Worm (Caenorhabditis elegans): ENCODE results near the gene tag-267.

tag-267 gene

ce11 chrIII:638319-638718 lies 2.3 kb upstream of the tag-267 start, which contains the start of gene sbds-1:
Gene sbds-1, minus strand, starts transcription at chrIII:638419.
- TF ChIP-seq nhr-90 (tag; optimal IDR thresholded peaks at IDR 0.05; ENCODE audit: poor library complexity) = no peak
- TF ChIP-seq ztf-4 (tag; optimal IDR thresholded peaks at IDR 0.05) = no peak
- no peak for TF ChIP-seq sptf-1 (tag; optimal IDR thresholded peaks at IDR 0.05)
- TF ChIP-seq fkh-10 (GFP tag; optimal IDR thresholded peaks at IDR 0.05) = no peak
- TF ChIP-seq nhr-76 (tag; optimal IDR thresholded peaks at IDR 0.05) = no peak
- no peak for TF ChIP-seq snpc-4 (tag; optimal IDR thresholded peaks at IDR 0.05)
- no peak for TF ChIP-seq C34B4.2 (tag; optimal IDR thresholded peaks at IDR 0.05)
- no peak for TF ChIP-seq lsy-2 (tag; optimal IDR thresholded peaks at IDR 0.05)
- no peak for TF ChIP-seq nhr-85 (tag)
- TF ChIP-seq fkh-4 (tag; optimal IDR thresholded peaks at IDR 0.05; ENCODE audit: borderline replicate concordance) = no peak
- no peak for TF ChIP-seq unc-30 (tag; optimal IDR thresholded peaks at IDR 0.05)
- TF ChIP-seq dsc-1 (tag; optimal IDR thresholded peaks at IDR 0.05) = no peak
- TF ChIP-seq nhr-20 (tag; optimal IDR thresholded peaks at IDR 0.05) = no peak
- no peak for TF ChIP-seq jun-1 (tag; optimal IDR thresholded peaks at IDR 0.05)
- no peak for TF ChIP-seq nhr-11 (tag; optimal IDR thresholded peaks at IDR 0.05)

- no peak for TF ChIP-seq mab-9 (GFP tag; IDR thresholded peaks at IDR 0.05)
- TF ChIP-seq ceh-88 (GFP tag; IDR thresholded peaks at IDR 0.05) = no peak
- TF ChIP-seq nhr-11 (tag; optimal IDR thresholded peaks at IDR 0.05) = no peak
- TF ChIP-seq elt-2 (tag; optimal IDR thresholded peaks at IDR 0.05) = no peak
- no peak for TF ChIP-seq nhr-90 (tag; optimal IDR thresholded peaks at IDR 0.05; ENCODE audit: poor library complexity)
- no peak for TF ChIP-seq Y116A8C.19 (tag; optimal IDR thresholded peaks at IDR 0.05; ENCODE audit: borderline replicate concordance)
- no peak for TF ChIP-seq dpl-1 (GFP tag; optimal IDR thresholded peaks at IDR 0.05)
- no peak for TF ChIP-seq unc-86 (tag; optimal IDR thresholded peaks at IDR 0.05)
Observed at ce11 chrIII:641759-642158, 1.2 kb downstream of the tag-267 start, which contains the start of gene W06E11.1. Gene W06E11.1, plus strand, starts transcription at chrIII:642059.

DNA sequence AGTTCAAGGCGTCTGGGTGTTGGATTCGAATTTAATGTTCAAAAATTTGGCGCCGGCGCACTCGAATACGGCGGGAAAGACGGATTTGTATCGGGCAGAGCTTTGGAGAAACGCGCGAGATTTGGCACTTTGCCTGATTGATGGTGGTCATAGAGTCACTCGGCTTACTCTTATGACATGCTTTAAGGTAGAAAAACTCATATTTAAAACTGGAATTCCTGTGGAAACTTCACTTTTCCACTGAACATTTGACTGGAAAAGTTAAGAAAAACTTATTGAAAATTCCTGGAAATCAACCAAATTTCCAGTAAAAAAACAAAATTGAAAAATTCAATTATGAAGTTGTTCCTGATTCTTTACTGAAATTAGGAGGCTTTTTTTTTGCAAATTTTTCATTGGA lies 4.1 kb downstream of the tag-267 start:
- TF ChIP-seq unc-86 (tag; optimal IDR thresholded peaks at IDR 0.05) = no peak
- TF ChIP-seq vab-15 (tag; optimal IDR thresholded peaks at IDR 0.05) = no peak
- no peak for TF ChIP-seq C16A3.4 (tag; optimal IDR thresholded peaks at IDR 0.05)
- TF ChIP-seq efl-1 (optimal IDR thresholded peaks at IDR 0.05) = no peak
- TF ChIP-seq efl-1 (GFP tag; optimal IDR thresholded peaks at IDR 0.05 in 1 of 2) = peak in 1 of 2 experiments; percentile 76

ce11 chrIII:646454-646853 lies 5.9 kb downstream of the tag-267 start, which contains the start of gene orai-1:
Gene orai-1, plus strand, starts transcription at chrIII:646754.
- TF ChIP-seq ceh-63 (GFP tag; optimal IDR thresholded peaks at IDR 0.05) (no peak), nhr-85 (tag) (no peak), ama-1 (optimal IDR thresholded peaks at IDR 0.05) (no peak), ceh-90 (tag; optimal IDR thresholded peaks at IDR 0.05) (no peak), irx-1 (tag; optimal IDR thresholded peaks at IDR 0.05) (no peak), dpl-1 (GFP tag; optimal IDR thresholded peaks at IDR 0.05) (no peak), Y116A8C.19 (tag; optimal IDR thresholded peaks at IDR 0.05; ENCODE audit: borderline replicate concordance) (no peak), C34B4.2 (tag; optimal IDR thresholded peaks at IDR 0.05) (no peak), grh-1 (GFP tag; IDR thresholded peaks at IDR 0.05) (no peak), nhr-28 (tag; optimal IDR thresholded peaks at IDR 0.05) (no peak), unc-62 (GFP tag; optimal IDR thresholded peaks at IDR 0.05) (no peak), nhr-71 (tag; optimal IDR thresholded peaks at IDR 0.05) (no peak), alr-1 (tag; optimal IDR thresholded peaks at IDR 0.05; ENCODE audit: borderline replicate concordance) (no peak), nhr-90 (tag; optimal IDR thresholded peaks at IDR 0.05; ENCODE audit: poor library complexity) (no peak), F16B12.6 (tag; optimal IDR thresholded peaks at IDR 0.05) (no peak), mep-1 (tag; optimal IDR thresholded peaks at IDR 0.05) (no peak), ceh-88 (GFP tag; IDR thresholded peaks at IDR 0.05) (no peak)

ce11 chrIII:647248-647647 lies 6.7 kb downstream of the tag-267 start:
- TF ChIP-seq nhr-237 (tag; optimal IDR thresholded peaks at IDR 0.05) (no peak), tbx-2 (tag; optimal IDR thresholded peaks at IDR 0.05) (peak; percentile 7), C16A3.4 (tag; optimal IDR thresholded peaks at IDR 0.05) (no peak), lin-14 (GFP tag; optimal IDR thresholded peaks at IDR 0.05) (peak; percentile 64), efl-1 (optimal IDR thresholded peaks at IDR 0.05) (peak; percentile 1 to 62), efl-1 (GFP tag; optimal IDR thresholded peaks at IDR 0.05 in 1 of 2) (no peak), lsy-2 (tag; optimal IDR thresholded peaks at IDR 0.05) (no peak), vab-15 (tag; optimal IDR thresholded peaks at IDR 0.05) (no peak), dpl-1 (GFP tag; optimal IDR thresholded peaks at IDR 0.05) (peak in 1 of 3 experiments; percentile 7), unc-98 (GFP tag; IDR thresholded peaks at IDR 0.05) (no peak), sox-4 (tag; optimal IDR thresholded peaks at IDR 0.05) (no peak), mdl-1 (tag; optimal IDR thresholded peaks at IDR 0.05) (peak in 1 of 2 experiments; percentile 37), aly-2 (tag; optimal IDR thresholded peaks at IDR 0.05) (no peak), fkh-10 (GFP tag; optimal IDR thresholded peaks at IDR 0.05) (no peak), xbp-1 (tag; optimal IDR thresholded peaks at IDR 0.05) (peak; percentile 81), snu-23 (GFP tag; optimal IDR thresholded peaks at IDR 0.05) (peak; percentile 46), ceh-82 (tag; optimal IDR thresholded peaks at IDR 0.05) (peak in 1 of 3 experiments; percentile 25), swsn-7 (tag; optimal IDR thresholded peaks at IDR 0.05) (peak; percentile 26)

Measured in whole organism, L1 larva.